Worm (Caenorhabditis elegans) whole organism, early embryonic: ENCODE data around the gene Y22D7AL.3.
A peak's percentile ranks its signal among the peaks of the same experiment; 100 is the strongest.

Experiments
- B0310.2 ChIP-seq: sonication (generic microtip); optimal IDR thresholded peaks from 2 replicates; lab custom pipeline; 2016; ENCODE audit warnings: mild to moderate bottlenecking, missing genetic modification characterization, missing compliant biosample characterization
- F13C5.2 ChIP-seq: sonication (generic microtip); optimal IDR thresholded peaks from 2 replicates; lab custom pipeline; 2017; ENCODE audit warnings: mild to moderate bottlenecking, missing genetic modification characterization, inconsistent platforms, missing compliant biosample characterization
- aly-1 ChIP-seq: sonication (generic microtip); optimal IDR thresholded peaks from 2 replicates; lab custom pipeline; 2016; ENCODE audit warnings: missing genetic modification characterization, missing compliant biosample characterization
- ama-1 ChIP-seq: fragments of 150-350 bp; optimal IDR thresholded peaks from 2 replicates; lab custom pipeline; 2014
- ceh-13 ChIP-seq: fragments of 200-800 bp; sonication (Bioruptor generic); optimal IDR thresholded peaks from 2 replicates; lab custom pipeline; 2018; ENCODE audit warnings: mild to moderate bottlenecking, missing genetic modification characterization, missing compliant biosample characterization
- ceh-36 ChIP-seq: sonication (generic microtip); optimal IDR thresholded peaks from 2 replicates; lab custom pipeline; 2016; ENCODE audit warnings: missing genetic modification characterization, inconsistent platforms, missing compliant biosample characterization
- ets-7 ChIP-seq: sonication (generic microtip); optimal IDR thresholded peaks from 2 replicates; lab custom pipeline; 2016; ENCODE audit warnings: missing genotype, missing genetic modification characterization, missing compliant biosample characterization
- flt-1 ChIP-seq: fragments of 200-800 bp; sonication (Bioruptor generic); IDR thresholded peaks from 2 replicates; pipeline ENCODE4 v1.3.6; 2022; ENCODE audit warnings: missing genetic modification characterization, missing compliant biosample characterization
- hmbx-1 ChIP-seq: sonication (generic microtip); optimal IDR thresholded peaks from 2 replicates; lab custom pipeline; 2016; ENCODE audit warnings: mild to moderate bottlenecking, missing genetic modification characterization, missing compliant biosample characterization
- hmg-4 ChIP-seq: fragments of 200-800 bp; sonication (Bioruptor generic); optimal IDR thresholded peaks from 2 replicates; lab custom pipeline; 2018; ENCODE audit warnings: mild to moderate bottlenecking, missing genetic modification characterization, missing compliant biosample characterization
- hnd-1 ChIP-seq: sonication (generic microtip); optimal IDR thresholded peaks from 2 replicates; lab custom pipeline; 2016; ENCODE audit warnings: missing genetic modification characterization, missing compliant biosample characterization
- pes-1 ChIP-seq: fragments of 200-800 bp; sonication (Bioruptor generic); IDR thresholded peaks from 2 replicates; pipeline ENCODE4 v1.3.6; 2022; ENCODE audit warnings: missing genetic modification reagents, missing genetic modification characterization, missing compliant biosample characterization
- scrt-1 ChIP-seq: fragments of 200-800 bp; sonication (Bioruptor generic); IDR thresholded peaks from 2 replicates; pipeline ENCODE4 v1.3.6; 2022; ENCODE audit warnings: missing genetic modification characterization, missing compliant biosample characterization
- sea-1 ChIP-seq: fragments of 200-800 bp; sonication (Bioruptor generic); conservative IDR thresholded peaks from 2 replicates; pipeline ENCODE4 v1.3.6; 2022; ENCODE audit warnings: missing genetic modification characterization, missing compliant biosample characterization
- tbx-11 ChIP-seq: fragments of 200-800 bp; sonication (Bioruptor generic); IDR thresholded peaks from 2 replicates; pipeline ENCODE4 v1.3.6; 2022; ENCODE audit warnings: missing genetic modification characterization, missing compliant biosample characterization
- tbx-37 ChIP-seq: fragments of 200-800 bp; sonication (Bioruptor generic); conservative IDR thresholded peaks from 2 replicates; pipeline ENCODE4 v1.3.6; 2022; ENCODE audit warnings: missing genetic modification reagents, missing genetic modification characterization, missing compliant biosample characterization
- tra-4 ChIP-seq: sonication (generic microtip); optimal IDR thresholded peaks from 2 replicates; lab custom pipeline; 2017; ENCODE audit warnings: missing genetic modification characterization, missing compliant biosample characterization

Y22D7AL.3 gene

ce11 chrIII:1673320-1673719 lies 32.1 kb downstream of the Y22D7AL.3 start:
- TF ChIP-seq B0310.2 (tag; lab: Kevin White, UChicago) (no peak), sea-1 (no peak)

- TF ChIP-seq tra-4 (tag; lab: Kevin White, UChicago) (no peak), hmg-4 (no peak), ceh-13 (GFP tag; lab: Kevin White, UChicago) (no peak), hmbx-1 (tag; lab: Kevin White, UChicago) (no peak), ets-7 (tag; lab: Kevin White, UChicago) (no peak), F13C5.2 (tag; lab: Kevin White, UChicago) (no peak), flt-1 (GFP tag; lab: Robert Waterston, UW) (no peak), pes-1 (no peak), hnd-1 (tag; lab: Kevin White, UChicago) (no peak), B0310.2 (tag; lab: Kevin White, UChicago) (no peak), ceh-36 (tag; lab: Kevin White, UChicago) (no peak), tbx-37 (GFP tag; lab: Robert Waterston, UW) (no peak), sea-1 (no peak), scrt-1 (GFP tag; lab: Robert Waterston, UW) (no peak)
Observed at ce11 chrIII:1674760-1675159, 33.5 kb downstream of the Y22D7AL.3 start.

ce11 chrIII:1676588-1676987 lies 35.3 kb downstream of the Y22D7AL.3 start, which contains the start of gene Y22D7AR.6:
Y22D7AR.6 (minus strand) TSS chrIII:1676721.
- TF ChIP-seq hnd-1 (tag; lab: Kevin White, UChicago), result no peak
- TF ChIP-seq tbx-11 (GFP tag; lab: Robert Waterston, UW), result no peak
- TF ChIP-seq B0310.2 (tag; lab: Kevin White, UChicago), result no peak
- TF ChIP-seq ets-7 (tag; lab: Kevin White, UChicago), result no peak
- no peak for TF ChIP-seq hmg-4

ce11 chrIII:1678671-1679070 lies 37.4 kb downstream of the Y22D7AL.3 start:
- TF ChIP-seq ama-1 (lab: Kevin White, UChicago) (no peak), hmg-4 (no peak), sea-1 (no peak), ceh-36 (tag; lab: Kevin White, UChicago) (no peak), scrt-1 (GFP tag; lab: Robert Waterston, UW) (no peak), pes-1 (no peak), tra-4 (tag; lab: Kevin White, UChicago) (no peak), hnd-1 (tag; lab: Kevin White, UChicago) (no peak)

ce11 chrIII:1680393-1680792 lies 39.1 kb downstream of the Y22D7AL.3 start:
- no peak for TF ChIP-seq flt-1 (GFP tag; lab: Robert Waterston, UW)
- no peak for TF ChIP-seq B0310.2 (tag; lab: Kevin White, UChicago)
- no peak for TF ChIP-seq hmg-4
- TF ChIP-seq sea-1, result no peak
- no peak for TF ChIP-seq ceh-13 (GFP tag; lab: Kevin White, UChicago)
- TF ChIP-seq hmbx-1 (tag; lab: Kevin White, UChicago), result no peak
- no peak for TF ChIP-seq scrt-1 (GFP tag; lab: Robert Waterston, UW)
- TF ChIP-seq hnd-1 (tag; lab: Kevin White, UChicago), result no peak
- TF ChIP-seq F13C5.2 (tag; lab: Kevin White, UChicago), result no peak
- no peak for TF ChIP-seq aly-1 (tag; lab: Kevin White, UChicago)
- TF ChIP-seq tra-4 (tag; lab: Kevin White, UChicago), result no peak
- no peak for TF ChIP-seq pes-1
- no peak for TF ChIP-seq tbx-37 (GFP tag; lab: Robert Waterston, UW)
- no peak for TF ChIP-seq ama-1 (lab: Kevin White, UChicago)
- no peak for TF ChIP-seq ceh-36 (tag; lab: Kevin White, UChicago)
- no peak for TF ChIP-seq ets-7 (tag; lab: Kevin White, UChicago)
- no peak for TF ChIP-seq tbx-11 (GFP tag; lab: Robert Waterston, UW)

ce11 chrIII:1680996-1681395 lies 39.7 kb downstream of the Y22D7AL.3 start:
- TF ChIP-seq aly-1 (tag; lab: Kevin White, UChicago) (no peak), tbx-37 (GFP tag; lab: Robert Waterston, UW) (peak; percentile 43; the same call in 1 of the 2 replicates)

ce11 chrIII:1682262-1682661 lies 41.0 kb downstream of the Y22D7AL.3 start:
- TF ChIP-seq ets-7 (tag; lab: Kevin White, UChicago) (no peak), aly-1 (tag; lab: Kevin White, UChicago) (no peak), tra-4 (tag; lab: Kevin White, UChicago) (no peak), B0310.2 (tag; lab: Kevin White, UChicago) (no peak), hmg-4 (no peak), hnd-1 (tag; lab: Kevin White, UChicago) (no peak), tbx-11 (GFP tag; lab: Robert Waterston, UW) (no peak), hmbx-1 (tag; lab: Kevin White, UChicago) (no peak), F13C5.2 (tag; lab: Kevin White, UChicago) (no peak), pes-1 (no peak), ceh-36 (tag; lab: Kevin White, UChicago) (no peak), scrt-1 (GFP tag; lab: Robert Waterston, UW) (no peak), tbx-37 (GFP tag; lab: Robert Waterston, UW) (no peak)

ce11 chrIII:1687999-1688398 lies 46.7 kb downstream of the Y22D7AL.3 start, which contains the start of gene Y22D7AR.7:
Y22D7AR.7 (minus strand) TSS chrIII:1688099.
- no peak for TF ChIP-seq B0310.2 (tag; lab: Kevin White, UChicago)
- TF ChIP-seq flt-1 (GFP tag; lab: Robert Waterston, UW), result no peak
- TF ChIP-seq tra-4 (tag; lab: Kevin White, UChicago), result no peak
- no peak for TF ChIP-seq ceh-13 (GFP tag; lab: Kevin White, UChicago)
- no peak for TF ChIP-seq tbx-11 (GFP tag; lab: Robert Waterston, UW)
- no peak for TF ChIP-seq tbx-37 (GFP tag; lab: Robert Waterston, UW)
- no peak for TF ChIP-seq pes-1
- TF ChIP-seq ceh-36 (tag; lab: Kevin White, UChicago), result no peak
- TF ChIP-seq aly-1 (tag; lab: Kevin White, UChicago), result no peak
- no peak for TF ChIP-seq hmbx-1 (tag; lab: Kevin White, UChicago)
